Fruit fly (Drosophila melanogaster): ENCODE measurements around the gene CG9636.

Gene CG9636

DNA sequence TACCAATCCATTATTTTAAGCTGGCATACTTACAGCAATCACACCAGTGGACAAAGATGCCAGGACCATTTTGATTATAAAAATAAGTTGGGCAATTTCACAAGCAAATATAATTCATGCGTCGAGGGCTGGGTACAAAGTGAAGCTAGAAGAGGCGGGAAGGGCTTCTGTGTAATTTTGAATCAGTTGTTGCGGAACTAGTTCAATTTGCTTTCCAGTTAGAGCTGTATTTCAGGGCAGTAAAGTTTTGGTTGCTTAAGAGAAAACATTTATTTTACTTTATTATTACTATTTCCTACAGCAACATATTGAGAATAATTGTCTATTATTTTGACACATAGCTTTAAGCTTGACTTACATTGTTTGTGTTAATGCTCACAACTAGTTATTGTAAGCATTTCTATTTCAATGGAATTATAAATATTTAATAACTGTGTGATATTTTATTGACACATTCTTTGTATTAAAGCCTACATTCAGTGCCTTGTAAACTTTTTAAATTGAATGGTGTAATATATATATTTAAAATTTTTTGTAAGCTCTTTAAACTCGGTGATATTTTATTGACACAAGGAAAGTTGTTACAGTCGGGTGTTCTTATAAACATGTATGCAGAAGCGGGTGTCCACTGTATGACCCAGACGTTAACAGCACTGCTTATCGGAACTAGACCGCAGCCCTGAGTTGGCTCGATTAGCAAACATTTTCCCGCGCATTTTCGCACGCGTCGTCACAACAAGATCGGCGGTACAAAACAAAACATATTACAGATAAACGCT, 20.9 kb upstream of the CG9636 start, which contains the start of the genes RPA1 and Mcm2 (continued):
- peak; percentile 49 for TF ChIP-seq CG4730 (GFP tag; IDR thresholded peaks at IDR 0.05)
- peak; percentile 51 for TF ChIP-seq Nf-YB (GFP tag; optimal IDR thresholded peaks at IDR 0.05)
- peak; percentile 76 for TF ChIP-seq kni (GFP tag; optimal IDR thresholded peaks at IDR 0.05)
- TF ChIP-seq CG18476 (GFP tag; optimal IDR thresholded peaks at IDR 0.05), result peak; percentile 50
- no peak for TF ChIP-seq HLH4C (GFP tag; IDR thresholded peaks at IDR 0.05; ENCODE audit: partially characterized antibody)
- TF ChIP-seq CG1024 (GFP tag; IDR thresholded peaks at IDR 0.05), result peak; percentile 35
- TF ChIP-seq corto (GFP tag; optimal IDR thresholded peaks at IDR 0.05), result no peak
- TF ChIP-seq CG8478 (optimal IDR thresholded peaks at IDR 0.05), result no peak
- TF ChIP-seq trem (tag; optimal IDR thresholded peaks at IDR 0.05), result peak; percentile 49
- peak; percentile 81 for TF ChIP-seq CG17829 (tag; optimal IDR thresholded peaks at IDR 0.05)
- no peak for TF ChIP-seq CG9797 (GFP tag; optimal IDR thresholded peaks at IDR 0.05)
- TF ChIP-seq CG31388 (GFP tag; optimal IDR thresholded peaks at IDR 0.05), result peak; percentile 29
- no peak for TF ChIP-seq ERR (GFP tag; optimal IDR thresholded peaks at IDR 0.05)
- peak; percentile 83 for TF ChIP-seq tgo (GFP tag; IDR thresholded peaks at IDR 0.05)
- TF ChIP-seq B-H1 (GFP tag; IDR thresholded peaks at IDR 0.05), result peak; percentile 44; the same call in 2 of the 3 replicates
- TF ChIP-seq NK7.1 (GFP tag; optimal IDR thresholded peaks at IDR 0.05), result no peak
- peak; percentile 23 for TF ChIP-seq maf-S (GFP tag; optimal IDR thresholded peaks at IDR 0.05)
- TF ChIP-seq Ets65A (GFP tag), result peak; percentile 97
- TF ChIP-seq Dbx (GFP tag; IDR thresholded peaks at IDR 0.05), result peak; percentile 79
- peak; percentile 85 for TF ChIP-seq CG2120 (GFP tag; optimal IDR thresholded peaks at IDR 0.05)
- TF ChIP-seq Myb (GFP tag; optimal IDR thresholded peaks at IDR 0.05), result peak; percentile 36
- no peak for TF ChIP-seq Dad (GFP tag; optimal IDR thresholded peaks at IDR 0.05)
- TF ChIP-seq Lhr (GFP tag; optimal IDR thresholded peaks at IDR 0.05), result peak; percentile 19
- TF ChIP-seq zen2 (GFP tag; IDR thresholded peaks at IDR 0.05; ENCODE audit: partially characterized antibody), result 0 out of 3 replicates have a peak, but pooled peaks have one; percentile 6
- peak; percentile 38 for TF ChIP-seq zen (tag; optimal IDR thresholded peaks at IDR 0.05)
- TF ChIP-seq bbx (GFP tag; IDR thresholded peaks at IDR 0.05; ENCODE audit: partially characterized antibody), result peak; percentile 39; the same call in 1 of the 2 replicates
- TF ChIP-seq Dref (GFP tag; IDR thresholded peaks at IDR 0.05), result peak; percentile 57
- no peak for TF ChIP-seq Hand (GFP tag; optimal IDR thresholded peaks at IDR 0.05)
- no peak for TF ChIP-seq CG34376 (GFP tag; optimal IDR thresholded peaks at IDR 0.05)
- peak; percentile 91 for TF ChIP-seq Rfx (GFP tag; IDR thresholded peaks at IDR 0.05)
- peak; percentile 68 for TF ChIP-seq Fer3 (tag; optimal IDR thresholded peaks at IDR 0.05)
- TF ChIP-seq nau (GFP tag; optimal IDR thresholded peaks at IDR 0.05), result no peak
- TF ChIP-seq Taf1 (GFP tag; IDR thresholded peaks at IDR 0.05), result peak; percentile 58; the same call in 1 of the 2 replicates
- no peak for TF ChIP-seq D (optimal IDR thresholded peaks at IDR 0.05)
- TF ChIP-seq D (GFP tag; optimal IDR thresholded peaks at IDR 0.05), result peak; percentile 70
- TF ChIP-seq CG9817 (tag; optimal IDR thresholded peaks at IDR 0.05), result peak; percentile 80
- TF ChIP-seq CG18764 (GFP tag; optimal IDR thresholded peaks at IDR 0.05), result peak; percentile 66
- TF ChIP-seq Hr78 (GFP tag; optimal IDR thresholded peaks at IDR 0.05), result no peak
- peak in 1 of 2 experiments; percentile 60 for TF ChIP-seq Hr51 (GFP tag; optimal IDR thresholded peaks at IDR 0.05)
- peak; percentile 77 for TF ChIP-seq CG9437 (GFP tag; optimal IDR thresholded peaks at IDR 0.05)
- TF ChIP-seq CG1792 (GFP tag; optimal IDR thresholded peaks at IDR 0.05), result peak; percentile 32
- no peak for TF ChIP-seq usp (GFP tag; optimal IDR thresholded peaks at IDR 0.05)
- TF ChIP-seq CG12104 (GFP tag; optimal IDR thresholded peaks at IDR 0.05), result peak; percentile 68
- TF ChIP-seq croc (GFP tag; conservative IDR thresholded peaks at IDR 0.05), result peak; percentile 56
- TF ChIP-seq wdn (GFP tag; IDR thresholded peaks at IDR 0.05), result peak; percentile 63; the same call in 1 of the 2 replicates
- peak; percentile 76 for TF ChIP-seq CG14014 (GFP tag; IDR thresholded peaks at IDR 0.05)
- peak; percentile 33 for TF ChIP-seq schlank (tag; optimal IDR thresholded peaks at IDR 0.05)
- TF ChIP-seq CTCF (GFP tag; optimal IDR thresholded peaks at IDR 0.05), result peak; percentile 7
- peak; percentile 90 for TF ChIP-seq CG30403 (GFP tag; optimal IDR thresholded peaks at IDR 0.05)
- peak; percentile 71 for TF ChIP-seq Oli (tag; optimal IDR thresholded peaks at IDR 0.05)

All from whole organism, embryonic.